Worm (Caenorhabditis elegans) whole organism, L3 larva: ENCODE measurements around the gene F42E8.1.

ENCODE experiments used
- egl-27 ChIP-seq: sonication (generic microtip); optimal IDR thresholded peaks from 4 replicates; lab custom pipeline; 2017; ENCODE audit warnings: missing biosample characterization, missing genetic modification reagents, missing genetic modification characterization
- nhr-237 ChIP-seq: fragments of 150-350 bp; optimal IDR thresholded peaks from 2 replicates; lab custom pipeline; 2014; ENCODE audit warnings: missing biosample characterization, missing genetic modification characterization
- pha-4 ChIP-seq: fragments of 150-350 bp; optimal IDR thresholded peaks from 2 replicates; lab custom pipeline; 2014; ENCODE audit warnings: missing biosample characterization, missing genetic modification reagents, missing genetic modification characterization
- pqm-1 ChIP-seq: fragments of 150-350 bp; optimal IDR thresholded peaks from 2 replicates; lab custom pipeline; 2017; ENCODE audit warnings: missing biosample characterization, missing genetic modification characterization, inconsistent platforms
- zag-1 ChIP-seq: fragments of 150-350 bp; optimal IDR thresholded peaks from 2 replicates; lab custom pipeline; 2014; ENCODE audit warnings: missing biosample characterization, missing genetic modification characterization

ce11 chrV:13028871-13029270 is 33.1 kb upstream of the F42E8.1 start:
- TF ChIP-seq zag-1 (tag; lab: Kevin White, UChicago) (no peak), egl-27 (tag; lab: Kevin White, UChicago) (no peak), pqm-1 (tag; lab: Kevin White, UChicago) (no peak), pha-4 (tag; lab: Kevin White, UChicago) (no peak), nhr-237 (no peak)
